Worm (Caenorhabditis elegans) whole organism, young adult: ENCODE measurements around the gene ZK1098.9.

Experiments used
- F33H1.4 ChIP-seq: fragments of 200-800 bp; sonication (Bioruptor generic); IDR thresholded peaks from 2 replicates; pipeline ENCODE4 v1.3.6; 2022; ENCODE audit warnings: missing genetic modification reagents, missing genetic modification characterization, missing compliant biosample characterization
- F52B5.7 ChIP-seq: sonication (generic microtip); optimal IDR thresholded peaks from 2 replicates; lab custom pipeline; 2016; ENCODE audit warnings: mild to moderate bottlenecking, missing genetic modification characterization, missing compliant biosample characterization
- F57A8.1 ChIP-seq: fragments of 200-800 bp; sonication (Bioruptor generic); optimal IDR thresholded peaks from 2 replicates; lab custom pipeline; 2018; ENCODE audit warnings: mild to moderate bottlenecking, missing genetic modification characterization, moderate library complexity, missing compliant biosample characterization
- F57C9.4 ChIP-seq: sonication (generic microtip); optimal IDR thresholded peaks from 2 replicates; lab custom pipeline; 2017; ENCODE audit warnings: mild to moderate bottlenecking, missing genetic modification characterization, missing compliant biosample characterization
- K11D2.4 ChIP-seq: fragments of 200-800 bp; sonication (Bioruptor generic); IDR thresholded peaks from 2 replicates; pipeline ENCODE4 v1.3.6; 2022; ENCODE audit warnings: missing genetic modification reagents, missing genetic modification characterization, missing compliant biosample characterization
- Y53G8AR.9 ChIP-seq: fragments of 200-800 bp; sonication (Bioruptor generic); conservative IDR thresholded peaks from 2 replicates; pipeline ENCODE4 v1.3.6; 2022; ENCODE audit warnings: missing genetic modification reagents, missing genetic modification characterization, missing compliant biosample characterization
- Y56A3A.18 ChIP-seq: fragments of 200-800 bp; sonication (Bioruptor generic); IDR thresholded peaks from 2 replicates; pipeline ENCODE4 v1.3.6; 2022; ENCODE audit warnings: missing genetic modification reagents, missing genetic modification characterization, missing compliant biosample characterization
- Y95B8A.8 ChIP-seq: fragments of 200-800 bp; sonication (Bioruptor generic); IDR thresholded peaks from 2 replicates; pipeline ENCODE4 v1.3.6; 2022; ENCODE audit warnings: missing genetic modification reagents, missing genetic modification characterization, missing compliant biosample characterization
- ama-1 ChIP-seq, 3 experiments: fragments of 150-350 bp in 1 of 3; sonication (generic microtip) in 2 of 3; optimal IDR thresholded peaks; 2 replicates each; lab custom pipeline; 2014 to 2018; ENCODE audit warnings: missing biosample characterization in 2 of 3, missing genetic modification characterization in 2 of 3, missing genetic modification reagents in 2 of 3
- atf-7 ChIP-seq: sonication (generic microtip); optimal IDR thresholded peaks from 2 replicates; lab custom pipeline; 2017; ENCODE audit warnings: mild to moderate bottlenecking, missing genetic modification characterization, missing compliant biosample characterization
- attf-5 ChIP-seq: fragments of 200-800 bp; sonication (Bioruptor generic); optimal IDR thresholded peaks from 2 replicates; lab custom pipeline; 2018; ENCODE audit warnings: mild to moderate bottlenecking, missing genetic modification characterization, missing compliant biosample characterization
- bed-1 ChIP-seq: fragments of 200-800 bp; sonication (Bioruptor generic); IDR thresholded peaks from 2 replicates; pipeline ENCODE4 v1.3.6; 2022; ENCODE audit warnings: missing genetic modification reagents, missing genetic modification characterization, missing compliant biosample characterization
- ceh-100 ChIP-seq: fragments of 200-800 bp; sonication (Bioruptor generic); IDR thresholded peaks from 2 replicates; pipeline ENCODE4 v1.3.6; 2022; ENCODE audit warnings: missing genetic modification reagents, missing genetic modification characterization, missing compliant biosample characterization
- ceh-27 ChIP-seq: fragments of 200-800 bp; sonication (Bioruptor generic); optimal IDR thresholded peaks from 2 replicates; lab custom pipeline; 2018; ENCODE audit warnings: mild to moderate bottlenecking, missing genetic modification characterization, moderate library complexity, missing compliant biosample characterization
- ceh-40 ChIP-seq: fragments of 200-800 bp; sonication (Bioruptor generic); IDR thresholded peaks from 2 replicates; pipeline ENCODE4 v1.3.6; 2022; ENCODE audit warnings: missing genetic modification characterization, missing compliant biosample characterization
- die-1 ChIP-seq: sonication (generic microtip); optimal IDR thresholded peaks from 2 replicates; lab custom pipeline; 2016; ENCODE audit warnings: missing genotype, mild to moderate bottlenecking, missing genetic modification characterization, missing compliant biosample characterization
- egrh-3 ChIP-seq: fragments of 200-800 bp; sonication (Bioruptor generic); IDR thresholded peaks from 2 replicates; pipeline ENCODE4 v1.3.6; 2022; ENCODE audit warnings: missing genetic modification reagents, missing genetic modification characterization, missing compliant biosample characterization
- ekl-4 ChIP-seq: fragments of 200-800 bp; sonication (Bioruptor generic); IDR thresholded peaks from 2 replicates; pipeline ENCODE4 v1.3.6; 2022; ENCODE audit warnings: missing genetic modification reagents, missing genetic modification characterization, missing compliant biosample characterization
- gei-17 ChIP-seq: fragments of 200-800 bp; sonication (Bioruptor generic); optimal IDR thresholded peaks from 2 replicates; lab custom pipeline; 2018; ENCODE audit warnings: mild to moderate bottlenecking, missing genetic modification characterization, missing compliant biosample characterization
- hlh-12 ChIP-seq: sonication (generic microtip); optimal IDR thresholded peaks from 2 replicates; lab custom pipeline; 2016; ENCODE audit warnings: missing genetic modification characterization, missing compliant biosample characterization
- hmg-1.2 ChIP-seq: fragments of 200-800 bp; sonication (Bioruptor generic); IDR thresholded peaks from 2 replicates; pipeline ENCODE4 v1.3.6; 2022; ENCODE audit warnings: missing genetic modification reagents, missing genetic modification characterization, missing compliant biosample characterization
- lin-26 ChIP-seq: fragments of 200-800 bp; sonication (Bioruptor generic); IDR thresholded peaks from 2 replicates; pipeline ENCODE4 v1.3.6; 2022; ENCODE audit warnings: missing genetic modification reagents, missing genetic modification characterization, missing compliant biosample characterization
- lin-40 ChIP-seq: sonication (generic microtip); optimal IDR thresholded peaks from 2 replicates; lab custom pipeline; 2016; ENCODE audit warnings: missing genetic modification characterization, mild to moderate bottlenecking, missing compliant biosample characterization, missing genotype, missing genetic modification reagents
- madf-10 ChIP-seq: sonication (generic microtip); optimal IDR thresholded peaks from 2 replicates; lab custom pipeline; 2016; ENCODE audit warnings: mild to moderate bottlenecking, missing genetic modification characterization, missing compliant biosample characterization
- madf-3 ChIP-seq: fragments of 200-800 bp; sonication (Bioruptor generic); IDR thresholded peaks from 2 replicates; pipeline ENCODE4 v1.3.6; 2022; ENCODE audit warnings: missing genetic modification reagents, missing genetic modification characterization, missing compliant biosample characterization
- nhr-179 ChIP-seq: sonication (generic microtip); optimal IDR thresholded peaks from 2 replicates; lab custom pipeline; 2016; ENCODE audit warnings: mild to moderate bottlenecking, missing genetic modification characterization, missing compliant biosample characterization
- nhr-27 ChIP-seq: fragments of 200-800 bp; sonication (Bioruptor generic); optimal IDR thresholded peaks from 2 replicates; lab custom pipeline; 2018; ENCODE audit warnings: mild to moderate bottlenecking, missing genetic modification characterization, moderate library complexity, missing compliant biosample characterization
- rpc-1 ChIP-seq, 2 experiments: fragments of 150-350 bp in 1 of 2; sonication (generic microtip) in 1 of 2; optimal IDR thresholded peaks; 2 replicates each; lab custom pipeline; 2014 to 2018; ENCODE audit warnings: missing biosample characterization in 1 of 2, missing genetic modification characterization in 1 of 2, missing genetic modification reagents in 1 of 2, missing genotype in 1 of 2
- snpc-4 ChIP-seq, 5 experiments: fragments of 150-350 bp in 1 of 5; sonication (generic microtip) in 4 of 5; optimal IDR thresholded peaks; 2 replicates each; lab custom pipeline; 2014 to 2018; ENCODE audit warnings: missing genetic modification characterization in 5 of 5, missing biosample characterization in 3 of 5, antibody characterized with exemption in 2 of 5, mild to moderate bottlenecking in 2 of 5, missing compliant biosample characterization in 2 of 5, missing genotype in 2 of 5, moderate library complexity in 2 of 5, missing genetic modification reagents in 1 of 5
- sptf-2 ChIP-seq: fragments of 200-800 bp; sonication (Bioruptor generic); optimal IDR thresholded peaks from 2 replicates; lab custom pipeline; 2018; ENCODE audit warnings: mild to moderate bottlenecking, missing genetic modification characterization, missing compliant biosample characterization
- tlf-1 ChIP-seq: fragments of 200-800 bp; sonication (Bioruptor generic); optimal IDR thresholded peaks from 2 replicates; lab custom pipeline; 2018; ENCODE audit warnings: mild to moderate bottlenecking, missing genetic modification characterization, missing compliant biosample characterization
- xnd-1 ChIP-seq: sonication (generic microtip); optimal IDR thresholded peaks from 2 replicates; lab custom pipeline; 2016; ENCODE audit warnings: missing genotype, missing genetic modification reagents, missing genetic modification characterization, missing compliant biosample characterization
- zfh-2 ChIP-seq: fragments of 200-800 bp; sonication (Bioruptor generic); conservative IDR thresholded peaks from 2 replicates; pipeline ENCODE4 v1.3.6; 2022; ENCODE audit warnings: missing genetic modification reagents, missing genetic modification characterization, missing compliant biosample characterization
- zim-3 ChIP-seq: sonication (generic microtip); optimal IDR thresholded peaks from 2 replicates; lab custom pipeline; 2017; ENCODE audit warnings: mild to moderate bottlenecking, missing genetic modification characterization, moderate library complexity, missing compliant biosample characterization
- ztf-18 ChIP-seq: sonication (generic microtip); optimal IDR thresholded peaks from 2 replicates; lab custom pipeline; 2016; ENCODE audit warnings: missing genotype, mild to moderate bottlenecking, missing genetic modification characterization, missing compliant biosample characterization

ZK1098.9 gene

DNA sequence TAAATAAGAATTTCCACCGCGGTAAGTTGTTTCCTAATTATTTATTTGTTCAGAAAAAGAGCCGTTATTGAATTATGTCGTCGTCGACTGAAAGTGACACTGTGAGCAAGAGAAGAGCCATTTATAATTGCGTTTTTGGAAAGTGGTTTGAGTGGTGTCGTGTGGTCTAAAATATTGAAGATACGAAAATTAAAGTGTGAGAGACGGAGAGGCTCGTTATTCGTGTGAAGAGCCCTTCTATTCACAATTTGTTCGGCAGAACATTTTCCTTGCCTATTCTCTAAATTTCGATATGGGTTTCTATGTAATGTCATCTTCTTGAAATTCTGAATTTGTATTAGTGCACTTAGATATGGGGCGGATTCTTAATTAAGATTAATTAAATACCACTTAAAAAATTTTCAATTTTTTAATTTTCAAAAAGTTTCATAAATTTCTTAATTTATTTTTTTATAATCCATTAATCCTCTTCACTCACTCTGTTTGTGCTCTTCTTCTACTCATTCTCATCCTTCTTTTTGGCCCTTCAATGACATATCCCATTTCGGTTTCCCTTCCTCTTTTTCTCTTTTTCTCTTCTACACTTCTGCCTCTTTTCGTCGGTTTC, 34.4 kb upstream of the ZK1098.9 start (continued):
- 0 out of 2 replicates have a peak, but pooled peaks have one; percentile 16 for TF ChIP-seq Y56A3A.18 (GFP tag; lab: Robert Waterston, UW)
- TF ChIP-seq tlf-1 (GFP tag; lab: Kevin White, UChicago), result peak; percentile 77
- TF ChIP-seq nhr-27, result peak; percentile 65
- 0 out of 2 replicates have a peak, but pooled peaks have one; percentile 21 for TF ChIP-seq lin-26 (GFP tag; lab: Robert Waterston, UW)
- TF ChIP-seq F52B5.7 (tag; lab: Kevin White, UChicago), result peak; percentile 73
- TF ChIP-seq ceh-27 (GFP tag; lab: Kevin White, UChicago), result peak; percentile 74
- TF ChIP-seq nhr-179 (tag; lab: Kevin White, UChicago), result peak; percentile 4
- TF ChIP-seq attf-5, result no peak
- TF ChIP-seq ceh-100 (GFP tag; lab: Robert Waterston, UW), result 0 out of 2 replicates have a peak, but pooled peaks have one; percentile 12
- no peak for TF ChIP-seq die-1 (tag; lab: Kevin White, UChicago)
- peak; percentile 51 for TF ChIP-seq atf-7 (tag; lab: Kevin White, UChicago)
- TF ChIP-seq F33H1.4 (GFP tag; lab: Robert Waterston, UW), result peak; percentile 23; the same call in 1 of the 2 replicates
- TF ChIP-seq madf-10 (tag; lab: Kevin White, UChicago), result peak; percentile 33
- TF ChIP-seq snpc-4 (GFP tag; optimal IDR thresholded peaks at IDR 0.05; lab: Kevin White, UChicago), result no peak
- peak in 1 of 4 experiments; percentile 57 for TF ChIP-seq snpc-4 (tag; optimal IDR thresholded peaks at IDR 0.05; lab: Kevin White, UChicago)
- peak; percentile 37 for TF ChIP-seq lin-40 (tag; lab: Kevin White, UChicago)
- TF ChIP-seq Y95B8A.8, result no peak

DNA sequence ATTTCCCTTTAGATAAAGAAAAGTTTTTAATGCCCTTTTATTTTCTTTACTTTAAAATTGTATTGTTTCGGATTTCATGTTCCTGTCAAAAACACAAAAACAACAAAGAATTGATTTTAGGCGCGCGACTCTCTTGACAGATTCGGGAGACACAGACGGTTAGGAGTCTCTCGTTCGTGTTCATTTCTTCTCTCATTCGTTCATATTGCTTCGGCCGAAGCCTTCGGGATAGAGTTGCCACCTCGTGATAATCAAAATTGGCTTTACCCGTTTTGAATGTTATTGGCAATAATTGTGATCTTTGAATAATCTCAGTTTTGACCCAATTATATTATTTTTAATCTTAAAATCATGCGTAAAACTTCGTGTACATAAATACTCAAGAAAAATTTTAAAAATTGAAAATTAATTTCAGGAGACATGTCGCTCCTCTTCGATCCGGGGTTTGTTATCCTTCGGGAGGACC, 33.1 kb upstream of the ZK1098.9 start, which contains the start of gene F55H2.5:
Gene F55H2.5, plus strand, starts transcription at position 416 of the 466 bp plus-strand sequence.
- TF ChIP-seq hmg-1.2, result peak; percentile 14; the same call in 1 of the 2 replicates
- TF ChIP-seq sptf-2 (GFP tag; lab: Kevin White, UChicago), result no peak
- no peak for TF ChIP-seq nhr-179 (tag; lab: Kevin White, UChicago)
- TF ChIP-seq, all 124 proteins: peak for 1

ce11 chrIII:9511660-9512059, 32.6 kb upstream of the ZK1098.9 start:
- no peak; the same call in 1 of the 2 replicates for TF ChIP-seq ekl-4 (GFP tag; lab: Robert Waterston, UW)
- no peak for TF ChIP-seq ceh-40 (GFP tag; lab: Robert Waterston, UW)
- no peak for TF ChIP-seq ztf-18
- TF ChIP-seq F57A8.1 (GFP tag; lab: Kevin White, UChicago), result no peak
- TF ChIP-seq madf-3 (GFP tag; lab: Robert Waterston, UW), result no peak
- TF ChIP-seq xnd-1, result no peak
- TF ChIP-seq F33H1.4 (GFP tag; lab: Robert Waterston, UW), result no peak
- no peak for TF ChIP-seq zfh-2 (GFP tag; lab: Robert Waterston, UW)
- no peak for TF ChIP-seq zim-3 (tag; lab: Kevin White, UChicago)
- no peak for TF ChIP-seq rpc-1 (optimal IDR thresholded peaks at IDR 0.05; lab: Kevin White, UChicago)
- TF ChIP-seq rpc-1 (tag; optimal IDR thresholded peaks at IDR 0.05; lab: Kevin White, UChicago), result no peak
- no peak for TF ChIP-seq tlf-1 (GFP tag; lab: Kevin White, UChicago)
- TF ChIP-seq egrh-3 (GFP tag; lab: Robert Waterston, UW), result no peak
- no peak for TF ChIP-seq bed-1 (GFP tag; lab: Robert Waterston, UW)
- TF ChIP-seq K11D2.4 (GFP tag; lab: Robert Waterston, UW), result no peak
- no peak for TF ChIP-seq ama-1 (optimal IDR thresholded peaks at IDR 0.05; lab: Kevin White, UChicago)
- no peak for TF ChIP-seq ama-1 (GFP tag; optimal IDR thresholded peaks at IDR 0.05; lab: Kevin White, UChicago)
- TF ChIP-seq Y53G8AR.9 (GFP tag; lab: Robert Waterston, UW), result no peak
- no peak for TF ChIP-seq F57C9.4 (tag; lab: Kevin White, UChicago)
- TF ChIP-seq gei-17 (GFP tag; lab: Kevin White, UChicago), result no peak
- no peak for TF ChIP-seq hlh-12 (tag; lab: Kevin White, UChicago)
